Worm (Caenorhabditis elegans) whole organism, late embryonic: Measurements from ENCODE around the gene srxa-12.

Experiments
- hlh-15 ChIP-seq: sonication (generic microtip); optimal IDR thresholded peaks from 2 replicates; lab custom pipeline; 2016; ENCODE audit warnings: missing genetic modification characterization, missing compliant biosample characterization
- odd-2 ChIP-seq: sonication (generic microtip); optimal IDR thresholded peaks from 2 replicates; lab custom pipeline; 2017; ENCODE audit warnings: antibody characterized with exemption, mild to moderate bottlenecking, missing genetic modification characterization, missing compliant biosample characterization
- pha-4 ChIP-seq: fragments of 150-350 bp; optimal IDR thresholded peaks from 2 replicates; lab custom pipeline; 2018; ENCODE audit warnings: missing biosample characterization, missing genetic modification reagents, missing genetic modification characterization
- pqm-1 ChIP-seq: sonication (generic microtip); optimal IDR thresholded peaks from 2 replicates; lab custom pipeline; 2016; ENCODE audit warnings: missing genetic modification characterization, missing compliant biosample characterization
- sox-2 ChIP-seq: fragments of 200-800 bp; sonication (Bioruptor generic); IDR thresholded peaks from 2 replicates; pipeline ENCODE4 v1.3.6; 2022; ENCODE audit warnings: missing genetic modification reagents, missing genetic modification characterization, missing compliant biosample characterization
- unc-55 ChIP-seq: sonication (generic microtip); optimal IDR thresholded peaks from 2 replicates; lab custom pipeline; 2017; ENCODE audit warnings: missing biosample characterization, missing genetic modification reagents, missing genetic modification characterization

- TF ChIP-seq odd-2 (tag; lab: Kevin White, UChicago) (no peak), pha-4 (tag; lab: Kevin White, UChicago) (no peak), hlh-15 (tag; lab: Kevin White, UChicago) (no peak), sox-2 (no peak), pqm-1 (tag; lab: Kevin White, UChicago) (no peak), unc-55 (no peak)
These were observed 11.1 kb upstream of the srxa-12 start, which contains the start of gene gcy-32 for ce11 chrV:13915390-13915789.
